Fruit fly (Drosophila melanogaster): Measurements from ENCODE around the gene Cpr67B.

DNA sequence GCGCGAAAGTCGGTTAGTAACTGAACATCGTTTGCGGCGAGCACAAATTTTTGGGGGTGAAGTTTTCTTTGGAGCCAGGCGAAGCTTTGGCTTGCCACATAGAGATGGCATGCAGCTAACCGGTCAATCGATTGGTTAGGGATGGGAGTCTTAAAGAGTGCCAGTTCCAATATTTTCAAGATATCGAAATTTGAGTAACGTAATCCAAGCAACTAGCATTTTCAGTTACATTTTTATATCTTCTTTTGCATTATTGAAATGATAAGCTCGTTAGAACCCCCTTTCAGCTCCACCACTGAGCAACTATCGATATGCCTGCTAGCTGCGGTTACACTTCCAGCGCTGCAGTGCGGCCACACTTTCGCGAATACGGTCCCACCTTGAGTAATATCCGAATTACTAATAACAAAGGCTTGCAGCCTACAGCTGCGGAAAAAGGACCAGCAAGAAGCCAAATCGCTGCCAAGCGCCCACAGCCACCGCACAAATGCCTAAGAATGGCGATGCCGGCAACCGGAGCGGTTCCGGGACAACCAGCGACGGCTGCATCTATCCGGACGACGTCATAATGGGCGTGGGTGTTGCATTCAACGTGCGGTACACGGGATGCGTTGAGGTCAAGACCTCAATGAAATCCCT is 22.2 kb downstream of the Cpr67B start, which contains the start of the genes Atat and Shc:
- TF ChIP-seq CG7101 (tag; optimal IDR thresholded peaks at IDR 0.05) = peak; percentile 99
- peak; percentile 99 for TF ChIP-seq CG12768 (GFP tag; optimal IDR thresholded peaks at IDR 0.05)
- peak; percentile 97 for TF ChIP-seq kay (GFP tag; ENCODE audit: borderline replicate concordance)
- TF ChIP-seq CG11617 (GFP tag; optimal IDR thresholded peaks at IDR 0.05) = peak; percentile 97
- TF ChIP-seq CG7045 (GFP tag; optimal IDR thresholded peaks at IDR 0.05) = peak; percentile 98
- peak; percentile 100 for TF ChIP-seq Hr96 (GFP tag; optimal IDR thresholded peaks at IDR 0.05)
- peak; percentile 97 for TF ChIP-seq CG33017 (tag; optimal IDR thresholded peaks at IDR 0.05)
- peak; percentile 99 for TF ChIP-seq bab1 (GFP tag; optimal IDR thresholded peaks at IDR 0.05)
- peak; percentile 100 for TF ChIP-seq CG1620 (GFP tag; optimal IDR thresholded peaks at IDR 0.05)
- peak; percentile 89 for TF ChIP-seq cic (GFP tag; optimal IDR thresholded peaks at IDR 0.05)
- peak; percentile 96 for TF ChIP-seq ovo (GFP tag; optimal IDR thresholded peaks at IDR 0.05)
- peak; percentile 100 for TF ChIP-seq toe (GFP tag; optimal IDR thresholded peaks at IDR 0.05)
- TF ChIP-seq CG5204 (GFP tag; optimal IDR thresholded peaks at IDR 0.05) = no peak
- peak; percentile 94 for TF ChIP-seq Mnt (GFP tag; optimal IDR thresholded peaks at IDR 0.05)

Measured in whole organism, adult.